Fruit fly (Drosophila melanogaster) whole organism, wandering third instar larva: ENCODE results near the gene CG14676.

Source experiments
- Abd-B ChIP-seq: fragments of >200 bp; optimal IDR thresholded peaks from 2 replicates; lab custom pipeline; 2017; ENCODE audit warnings: missing biosample characterization, missing genetic modification characterization
- CrebA ChIP-seq: fragments of 200-800 bp; sonication (Bioruptor generic); optimal IDR thresholded peaks from 2 replicates; lab custom pipeline; 2016; ENCODE audit warnings: missing biosample characterization, mild to moderate bottlenecking, missing genetic modification characterization, borderline replicate concordance
- Dfd ChIP-seq: fragments of >200 bp; optimal IDR thresholded peaks from 2 replicates; lab custom pipeline; 2017; ENCODE audit warnings: missing biosample characterization, missing genetic modification characterization
- Dif ChIP-seq: fragments of 200-275, 200-300 bp; sonication (Bioruptor generic); optimal IDR thresholded peaks from 2 replicates; lab custom pipeline; 2018; ENCODE audit warnings: missing biosample characterization, missing genetic modification characterization; ENCODE audit not compliant: partially characterized antibody
- Hnf4 ChIP-seq: fragments of 200-800 bp; sonication (Bioruptor generic); optimal IDR thresholded peaks from 2 replicates; lab custom pipeline; 2016; ENCODE audit warnings: missing biosample characterization, mild to moderate bottlenecking, missing genetic modification characterization
- Hr78 ChIP-seq: fragments of >200 bp; optimal IDR thresholded peaks from 2 replicates; lab custom pipeline; 2017; ENCODE audit warnings: missing biosample characterization, missing genetic modification characterization
- Hr83 ChIP-seq: fragments of 200-300 bp; sonication (Bioruptor generic); optimal IDR thresholded peaks from 2 replicates; lab custom pipeline; 2016; ENCODE audit warnings: missing biosample characterization, mild to moderate bottlenecking, missing genetic modification characterization, moderate library complexity; ENCODE audit not compliant: poor library complexity, severe bottlenecking
- Jra ChIP-seq: sonication (Bioruptor generic); optimal IDR thresholded peaks from 2 replicates; lab custom pipeline; 2016; ENCODE audit warnings: missing biosample characterization, missing genetic modification characterization
- Myc ChIP-seq: fragments of >200 bp; optimal IDR thresholded peaks from 2 replicates; lab custom pipeline; 2017
- N ChIP-seq: fragments of >200 bp; optimal IDR thresholded peaks from 2 replicates; lab custom pipeline; 2018; ENCODE audit warnings: missing biosample characterization, missing external identifiers, missing genetic modification characterization
- OdsH ChIP-seq: fragments of 200-800 bp; sonication (Bioruptor generic); optimal IDR thresholded peaks from 2 replicates; lab custom pipeline; 2016; ENCODE audit warnings: missing biosample characterization, mild to moderate bottlenecking, missing genetic modification characterization
- Rel ChIP-seq, 2 experiments: fragments of 200-800 bp; sonication (Bioruptor generic) in 1 of 2; optimal IDR thresholded peaks; 2 replicates in 1 of 2; 3 replicates in 1 of 2; lab custom pipeline; 2016 to 2019; ENCODE audit warnings: mild to moderate bottlenecking in 2 of 2, missing biosample characterization in 2 of 2, missing genetic modification characterization in 2 of 2, moderate library complexity in 1 of 2
- Vsx2 ChIP-seq: fragments of 200-300, 225-300 bp; sonication (Bioruptor generic); optimal IDR thresholded peaks from 2 replicates; lab custom pipeline; 2018; ENCODE audit warnings: missing biosample characterization, missing genetic modification characterization; ENCODE audit not compliant: partially characterized antibody
- dmrt93B ChIP-seq: fragments of 200-800 bp; sonication (Bioruptor generic); optimal IDR thresholded peaks from 2 replicates; lab custom pipeline; 2018; ENCODE audit warnings: missing biosample characterization, mild to moderate bottlenecking, missing genetic modification characterization
- foxo ChIP-seq, 2 experiments: fragments of 200-800 bp; sonication (Bioruptor generic); optimal IDR thresholded peaks; 2 replicates in 1 of 2; 3 replicates in 1 of 2; lab custom pipeline; 2016 to 2017; ENCODE audit warnings: missing biosample characterization in 2 of 2, missing genetic modification characterization in 2 of 2
- fru ChIP-seq: fragments of 200-800 bp; sonication (Bioruptor generic); optimal IDR thresholded peaks from 3 replicates; lab custom pipeline; 2016; ENCODE audit warnings: missing biosample characterization, mild to moderate bottlenecking, missing genetic modification characterization
- h ChIP-seq: fragments of 200-800 bp; sonication (Bioruptor generic); optimal IDR thresholded peaks from 3 replicates; lab custom pipeline; 2016; ENCODE audit warnings: missing biosample characterization, mild to moderate bottlenecking, missing genetic modification characterization
- jim ChIP-seq: fragments of 175-275, 200-325 bp; sonication (Bioruptor generic); optimal IDR thresholded peaks from 2 replicates; lab custom pipeline; 2016; ENCODE audit warnings: missing biosample characterization, mild to moderate bottlenecking, missing genetic modification characterization
- lola ChIP-seq: fragments of >200 bp; optimal IDR thresholded peaks from 2 replicates; lab custom pipeline; 2017; ENCODE audit warnings: missing biosample characterization, missing genetic modification characterization
- psq ChIP-seq: fragments of 200-800 bp; sonication (Bioruptor generic); optimal IDR thresholded peaks from 3 replicates; lab custom pipeline; 2017; ENCODE audit warnings: missing biosample characterization, mild to moderate bottlenecking, missing genetic modification characterization, moderate library complexity
- rgr ChIP-seq: fragments of 200-800 bp; sonication (Bioruptor generic); optimal IDR thresholded peaks from 3 replicates; lab custom pipeline; 2016; ENCODE audit warnings: missing biosample characterization, mild to moderate bottlenecking, missing genetic modification characterization
- sage ChIP-seq: fragments of 200-800 bp; sonication (Bioruptor generic); optimal IDR thresholded peaks from 2 replicates; lab custom pipeline; 2016; ENCODE audit warnings: missing biosample characterization, mild to moderate bottlenecking, missing genetic modification characterization
- sv ChIP-seq: fragments of 200-800 bp; sonication (Bioruptor generic); optimal IDR thresholded peaks from 3 replicates; lab custom pipeline; 2016; ENCODE audit warnings: missing biosample characterization, missing genetic modification characterization
- tai ChIP-seq: sonication (Bioruptor generic); optimal IDR thresholded peaks from 2 replicates; lab custom pipeline; 2016; ENCODE audit warnings: missing biosample characterization, missing genetic modification characterization
- usp ChIP-seq: fragments of >200 bp; optimal IDR thresholded peaks from 2 replicates; lab custom pipeline; 2017; ENCODE audit warnings: missing biosample characterization, missing genetic modification characterization
- woc ChIP-seq: sonication (Bioruptor generic); optimal IDR thresholded peaks from 2 replicates; lab custom pipeline; 2016; ENCODE audit warnings: missing biosample characterization, mild to moderate bottlenecking, missing genetic modification characterization

CG14676 gene

DNA sequence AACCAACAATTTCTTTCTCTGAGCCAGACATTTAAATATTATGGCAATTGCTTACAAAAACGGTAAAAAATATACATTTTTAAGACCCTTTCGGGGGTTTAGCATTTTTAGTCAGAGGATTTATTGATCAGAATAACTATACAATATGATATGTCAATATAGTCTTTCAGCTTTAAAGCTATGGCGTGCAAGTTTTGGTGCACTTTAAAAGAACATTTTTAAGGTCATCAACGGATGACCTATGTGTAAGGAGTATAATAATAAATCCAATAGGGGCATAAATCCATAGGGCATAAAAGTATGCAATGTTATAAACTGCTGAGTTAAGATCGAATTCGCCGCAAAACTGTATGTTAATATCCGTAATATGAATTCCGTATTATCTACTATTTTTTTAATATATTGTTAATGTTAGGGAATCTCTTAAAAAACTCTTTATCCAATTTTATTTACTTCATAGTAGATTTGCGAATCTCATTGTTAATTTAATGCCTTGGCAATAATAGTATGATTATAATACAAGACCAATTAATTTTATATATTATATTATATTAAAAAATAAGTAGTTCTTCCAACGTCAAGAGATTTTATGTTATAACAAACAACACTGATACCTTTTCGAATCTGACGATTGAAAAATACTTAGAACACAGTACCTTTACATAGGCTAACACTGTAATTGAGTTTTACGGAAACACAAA, at the start of gene CG14676:
TSS of gene CG14676 (plus strand) at position 651 of the 701 bp plus-strand sequence.
- peak; percentile 14 for TF ChIP-seq Myc
- TF ChIP-seq psq (GFP tag; lab: Kevin White, UChicago) = no peak
- TF ChIP-seq Dif (GFP tag; lab: Kevin White, UChicago) = no peak

DNA sequence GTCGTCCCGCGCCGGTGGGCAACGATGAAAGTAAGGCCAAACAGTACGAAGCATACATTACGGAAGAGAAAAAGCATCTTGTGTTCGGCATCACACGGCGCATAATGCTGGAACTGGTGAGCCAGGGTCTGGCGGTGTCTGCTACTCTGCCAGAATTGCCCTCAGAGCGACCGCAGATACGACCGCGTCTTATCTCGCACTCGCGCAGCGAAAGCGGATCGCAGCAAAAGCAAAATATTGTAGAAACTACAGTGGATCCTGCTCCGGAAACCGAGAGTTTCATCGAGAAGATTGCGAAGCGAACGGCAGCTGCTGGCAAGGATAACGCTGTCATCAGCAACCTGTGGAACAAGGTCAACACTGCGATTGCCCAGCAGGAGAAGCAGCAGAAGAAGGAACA, 49.3 kb upstream of the CG14676 start:
- TF ChIP-seq Abd-B (GFP tag; lab: Kevin White, UChicago) (no peak), sage (no peak), dmrt93B (GFP tag; lab: Kevin White, UChicago) (no peak), h (GFP tag; lab: Kevin White, UChicago) (no peak), tai (no peak)

DNA sequence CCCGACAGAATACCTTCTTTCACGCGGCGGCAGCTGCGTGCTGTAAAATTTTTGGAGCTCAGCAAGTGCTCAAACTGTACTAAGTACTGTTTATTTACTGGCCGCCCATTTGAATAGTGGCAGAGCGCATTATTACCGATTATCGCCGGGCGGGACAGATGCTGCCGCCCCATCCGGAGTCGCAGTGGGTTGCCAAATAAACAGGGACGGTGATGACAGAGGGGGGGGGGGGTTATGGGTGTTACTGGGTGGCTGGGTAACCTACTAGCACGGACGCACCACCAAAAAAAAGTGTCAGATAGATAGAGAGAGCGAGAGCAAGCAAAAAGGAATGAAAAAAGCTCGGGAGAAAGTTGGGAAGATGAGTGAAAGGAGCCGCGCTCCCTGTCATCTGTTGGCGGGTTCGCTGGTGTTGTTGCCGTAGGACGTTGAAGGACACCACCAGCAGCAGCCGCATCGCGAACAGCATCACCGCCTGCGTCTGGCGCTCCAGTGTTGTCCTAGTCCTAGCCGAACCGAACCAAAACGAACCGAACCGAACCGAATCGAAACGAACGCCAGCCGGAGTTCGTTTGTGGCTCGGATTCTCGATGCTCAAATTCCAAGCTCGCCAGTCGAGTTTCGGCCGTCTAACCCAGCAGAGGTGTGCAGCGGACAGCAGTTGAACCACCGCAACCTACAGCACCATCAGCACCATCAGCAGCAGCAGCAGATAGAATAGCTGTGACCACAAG, 45.1 kb upstream of the CG14676 start, which contains the start of gene CG11000:
TSS of gene CG11000 (plus strand) at position 626 of the 734 bp plus-strand sequence.
- TF ChIP-seq Hr83 (GFP tag; lab: Kevin White, UChicago) (no peak), usp (GFP tag; lab: Kevin White, UChicago) (no peak), foxo (GFP tag; optimal IDR thresholded peaks at IDR 0.05; lab: Kevin White, UChicago) (no peak), Rel (GFP tag; optimal IDR thresholded peaks at IDR 0.05; lab: Kevin White, UChicago) (no peak), Rel (tag; optimal IDR thresholded peaks at IDR 0.05; lab: Kevin White, UChicago) (no peak), Hnf4 (GFP tag; lab: Kevin White, UChicago) (no peak), Dfd (no peak), Hr78 (no peak), Jra (GFP tag; lab: Kevin White, UChicago) (no peak), tai (no peak), lola (GFP tag; lab: Kevin White, UChicago) (no peak), h (GFP tag; lab: Kevin White, UChicago) (no peak), rgr (GFP tag; lab: Kevin White, UChicago) (no peak), jim (GFP tag; lab: Kevin White, UChicago) (no peak), Dif (GFP tag; lab: Kevin White, UChicago) (no peak), fru (GFP tag; lab: Kevin White, UChicago) (no peak), N (GFP tag; lab: Kevin White, UChicago) (no peak), woc (GFP tag; lab: Kevin White, UChicago) (no peak)

DNA sequence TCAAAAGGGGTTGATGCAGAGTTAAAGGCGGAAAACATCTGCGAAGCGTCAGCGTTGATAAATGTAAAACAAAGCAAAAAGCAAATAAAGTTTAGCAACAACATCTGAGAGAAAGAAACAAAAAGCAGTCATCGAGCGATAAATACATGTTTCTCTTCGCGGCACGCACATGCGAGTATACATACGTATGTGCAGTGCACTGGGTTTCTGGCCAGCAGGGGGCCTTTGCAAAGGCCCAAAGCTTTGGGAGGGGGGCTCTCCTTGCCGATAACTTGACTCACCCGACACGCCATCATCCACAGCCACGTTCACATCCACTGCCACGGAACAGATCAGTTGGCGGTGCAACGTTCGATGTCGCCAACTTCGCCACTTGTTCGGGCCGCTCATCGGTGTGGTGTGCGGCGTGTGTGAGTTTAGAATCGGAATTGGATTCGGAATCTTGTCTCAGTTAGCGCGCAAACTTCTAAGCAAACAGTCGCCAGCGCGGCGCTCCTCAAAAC, 33.8 kb upstream of the CG14676 start, which contains the start of gene CG42675:
TSS of gene CG42675 (plus strand) at position 453 of the 503 bp plus-strand sequence.
- TF ChIP-seq usp (GFP tag; lab: Kevin White, UChicago) = no peak
- no peak for TF ChIP-seq fru (GFP tag; lab: Kevin White, UChicago)
- TF ChIP-seq sv (GFP tag; lab: Kevin White, UChicago) = no peak
- no peak for TF ChIP-seq Dfd
- TF ChIP-seq lola (GFP tag; lab: Kevin White, UChicago) = no peak
- peak; percentile 25 for TF ChIP-seq CrebA

DNA sequence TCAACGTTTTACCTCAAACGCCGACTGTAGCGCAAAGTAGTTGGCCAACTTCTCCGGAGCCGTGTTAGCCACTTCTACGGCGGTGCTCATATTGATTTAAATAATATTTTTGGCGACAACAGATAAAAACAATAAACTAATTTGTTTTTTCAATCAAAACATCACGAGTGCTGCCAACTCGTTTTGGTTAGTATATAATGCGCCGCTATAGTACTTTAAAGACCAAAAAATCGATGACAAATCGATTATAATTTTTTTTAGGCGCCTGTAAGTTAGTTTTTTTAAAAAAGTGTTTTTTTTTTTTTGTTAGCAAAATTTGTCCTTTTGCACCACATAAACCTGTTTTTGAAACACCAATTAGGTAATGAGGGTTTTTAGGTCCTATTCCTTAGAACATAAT, 25.8 kb upstream of the CG14676 start, which contains the start of gene Hpr1:
TSS of gene Hpr1 (minus strand) at position 198 of the 400 bp plus-strand sequence.
- TF ChIP-seq Dif (GFP tag; lab: Kevin White, UChicago) (no peak), Hr78 (no peak), psq (GFP tag; lab: Kevin White, UChicago) (no peak), rgr (GFP tag; lab: Kevin White, UChicago) (no peak), Rel (GFP tag; optimal IDR thresholded peaks at IDR 0.05; lab: Kevin White, UChicago) (no peak), Rel (tag; optimal IDR thresholded peaks at IDR 0.05; lab: Kevin White, UChicago) (no peak), lola (GFP tag; lab: Kevin White, UChicago) (no peak), sage (peak; percentile 33), Vsx2 (GFP tag; lab: Kevin White, UChicago) (no peak)
- TF ChIP-seq, all 38 proteins: peak for 1

DNA sequence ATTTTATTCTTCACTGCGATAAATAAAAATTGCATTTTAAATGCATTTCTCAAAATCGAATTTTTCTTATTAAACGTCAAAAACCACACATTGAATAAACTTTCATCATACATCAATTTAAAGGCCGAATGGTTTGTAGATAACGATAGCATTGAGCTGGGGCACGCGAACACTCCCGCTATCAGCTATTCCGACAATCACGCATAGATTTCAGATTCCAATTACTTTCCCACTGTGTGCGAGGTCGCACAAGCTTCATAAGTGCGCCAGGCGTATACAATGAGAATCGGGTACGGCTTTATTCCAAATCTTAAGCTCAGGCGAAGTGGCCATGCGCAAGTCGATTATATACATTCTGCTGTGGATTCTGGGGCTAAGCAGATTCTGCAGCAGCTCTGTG, 25.3 kb upstream of the CG14676 start, which contains the start of gene CG46303:
TSS of gene CG46303 (plus strand) at position 223 of the 400 bp plus-strand sequence.
- TF ChIP-seq h (GFP tag; lab: Kevin White, UChicago) (peak; percentile 51), OdsH (GFP tag; lab: Kevin White, UChicago) (no peak)
